Worm (Caenorhabditis elegans): ENCODE data around the gene faah-4.

DNA sequence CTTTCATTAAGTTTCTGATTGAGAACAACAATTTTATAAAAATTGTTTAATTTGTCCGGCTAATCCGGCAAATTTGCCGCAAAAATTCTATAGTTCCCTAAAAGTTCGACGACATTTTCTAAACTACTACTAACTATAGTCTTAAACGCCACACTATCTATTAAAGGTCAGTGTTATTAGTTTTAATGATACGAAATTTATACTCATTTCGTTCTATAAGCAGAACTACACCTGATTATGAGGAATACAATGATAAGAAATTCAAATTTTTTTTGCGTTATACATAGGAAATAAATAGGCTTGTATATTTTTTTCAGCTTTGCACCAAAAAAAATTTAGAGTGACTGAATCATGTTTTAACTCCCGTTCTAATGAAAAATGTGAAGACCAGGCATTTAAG, 38.8 kb upstream of the faah-4 start:
- TF ChIP-seq madf-3 (GFP tag; IDR thresholded peaks at IDR 0.05) (no peak), dpl-1 (GFP tag; optimal IDR thresholded peaks at IDR 0.05) (no peak), somi-1 (GFP tag; optimal IDR thresholded peaks at IDR 0.05) (no peak), ama-1 (optimal IDR thresholded peaks at IDR 0.05) (no peak), ama-1 (GFP tag; optimal IDR thresholded peaks at IDR 0.05) (no peak), ceh-91 (GFP tag; IDR thresholded peaks at IDR 0.05) (no peak), pha-4 (tag; optimal IDR thresholded peaks at IDR 0.05) (no peak), ceh-27 (GFP tag; optimal IDR thresholded peaks at IDR 0.05) (no peak), snpc-3.4 (tag; optimal IDR thresholded peaks at IDR 0.05) (no peak), rpc-1 (optimal IDR thresholded peaks at IDR 0.05) (no peak), rpc-1 (tag; optimal IDR thresholded peaks at IDR 0.05) (no peak), lin-54 (GFP tag; optimal IDR thresholded peaks at IDR 0.05) (no peak), lin-35 (GFP tag; optimal IDR thresholded peaks at IDR 0.05) (no peak)

All from whole organism, young adult.